Worm (Caenorhabditis elegans): ENCODE measurements around the gene nhr-271.

Gene nhr-271

ce11 chrV:16534000-16534399 is 46.3 kb downstream of the nhr-271 start, which contains the start of gene cpr-2:
cpr-2 (minus strand) TSS chrV:16534100.
- TF ChIP-seq snpc-3.4 (tag; optimal IDR thresholded peaks at IDR 0.05) (no peak), B0261.1 (tag; optimal IDR thresholded peaks at IDR 0.05) (no peak), F22D6.2 (tag; optimal IDR thresholded peaks at IDR 0.05) (no peak), F10E7.11 (tag; optimal IDR thresholded peaks at IDR 0.05) (no peak), him-1 (tag; optimal IDR thresholded peaks at IDR 0.05) (no peak), ztf-28 (GFP tag; IDR thresholded peaks at IDR 0.05) (no peak), aptf-3 (GFP tag; IDR thresholded peaks at IDR 0.05) (no peak), Y53F4B.3 (GFP tag; IDR thresholded peaks at IDR 0.05) (no peak), ceh-79 (tag; optimal IDR thresholded peaks at IDR 0.05) (no peak), aptf-2 (GFP tag; conservative IDR thresholded peaks at IDR 0.05) (no peak), hlh-12 (tag; optimal IDR thresholded peaks at IDR 0.05) (no peak), cebp-1 (GFP tag; IDR thresholded peaks at IDR 0.05) (no peak), cebp-1 (tag; optimal IDR thresholded peaks at IDR 0.05) (no peak), unc-130 (GFP tag; optimal IDR thresholded peaks at IDR 0.05) (no peak), pha-4 (tag; optimal IDR thresholded peaks at IDR 0.05) (no peak), xnd-1 (tag; optimal IDR thresholded peaks at IDR 0.05) (no peak), sea-2 (GFP tag; IDR thresholded peaks at IDR 0.05) (no peak), lsy-27 (tag; optimal IDR thresholded peaks at IDR 0.05; ENCODE audit: borderline replicate concordance, insufficient read depth) (no peak), cebp-2 (GFP tag; IDR thresholded peaks at IDR 0.05) (no peak), lin-35 (GFP tag; optimal IDR thresholded peaks at IDR 0.05) (no peak)

Measured in whole organism, young adult.